Worm (Caenorhabditis elegans) whole organism, early embryonic: ENCODE measurements around the gene ZK721.4.

Experiments used
- B0310.2 ChIP-seq: sonication (generic microtip); optimal IDR thresholded peaks from 2 replicates; lab custom pipeline; 2016; ENCODE audit warnings: mild to moderate bottlenecking, missing genetic modification characterization, missing compliant biosample characterization
- F13C5.2 ChIP-seq: sonication (generic microtip); optimal IDR thresholded peaks from 2 replicates; lab custom pipeline; 2017; ENCODE audit warnings: mild to moderate bottlenecking, missing genetic modification characterization, inconsistent platforms, missing compliant biosample characterization
- ama-1 ChIP-seq: fragments of 150-350 bp; optimal IDR thresholded peaks from 2 replicates; lab custom pipeline; 2014
- ceh-13 ChIP-seq: fragments of 200-800 bp; sonication (Bioruptor generic); optimal IDR thresholded peaks from 2 replicates; lab custom pipeline; 2018; ENCODE audit warnings: mild to moderate bottlenecking, missing genetic modification characterization, missing compliant biosample characterization
- ceh-36 ChIP-seq: sonication (generic microtip); optimal IDR thresholded peaks from 2 replicates; lab custom pipeline; 2016; ENCODE audit warnings: missing genetic modification characterization, inconsistent platforms, missing compliant biosample characterization
- ets-7 ChIP-seq: sonication (generic microtip); optimal IDR thresholded peaks from 2 replicates; lab custom pipeline; 2016; ENCODE audit warnings: missing genotype, missing genetic modification characterization, missing compliant biosample characterization
- flt-1 ChIP-seq: fragments of 200-800 bp; sonication (Bioruptor generic); IDR thresholded peaks from 2 replicates; pipeline ENCODE4 v1.3.6; 2022; ENCODE audit warnings: missing genetic modification characterization, missing compliant biosample characterization
- hmbx-1 ChIP-seq: sonication (generic microtip); optimal IDR thresholded peaks from 2 replicates; lab custom pipeline; 2016; ENCODE audit warnings: mild to moderate bottlenecking, missing genetic modification characterization, missing compliant biosample characterization
- hmg-4 ChIP-seq: fragments of 200-800 bp; sonication (Bioruptor generic); optimal IDR thresholded peaks from 2 replicates; lab custom pipeline; 2018; ENCODE audit warnings: mild to moderate bottlenecking, missing genetic modification characterization, missing compliant biosample characterization
- hnd-1 ChIP-seq: sonication (generic microtip); optimal IDR thresholded peaks from 2 replicates; lab custom pipeline; 2016; ENCODE audit warnings: missing genetic modification characterization, missing compliant biosample characterization
- tbx-11 ChIP-seq: fragments of 200-800 bp; sonication (Bioruptor generic); IDR thresholded peaks from 2 replicates; pipeline ENCODE4 v1.3.6; 2022; ENCODE audit warnings: missing genetic modification characterization, missing compliant biosample characterization
- tbx-37 ChIP-seq: fragments of 200-800 bp; sonication (Bioruptor generic); conservative IDR thresholded peaks from 2 replicates; pipeline ENCODE4 v1.3.6; 2022; ENCODE audit warnings: missing genetic modification reagents, missing genetic modification characterization, missing compliant biosample characterization
- tra-4 ChIP-seq: sonication (generic microtip); optimal IDR thresholded peaks from 2 replicates; lab custom pipeline; 2017; ENCODE audit warnings: missing genetic modification characterization, missing compliant biosample characterization

DNA sequence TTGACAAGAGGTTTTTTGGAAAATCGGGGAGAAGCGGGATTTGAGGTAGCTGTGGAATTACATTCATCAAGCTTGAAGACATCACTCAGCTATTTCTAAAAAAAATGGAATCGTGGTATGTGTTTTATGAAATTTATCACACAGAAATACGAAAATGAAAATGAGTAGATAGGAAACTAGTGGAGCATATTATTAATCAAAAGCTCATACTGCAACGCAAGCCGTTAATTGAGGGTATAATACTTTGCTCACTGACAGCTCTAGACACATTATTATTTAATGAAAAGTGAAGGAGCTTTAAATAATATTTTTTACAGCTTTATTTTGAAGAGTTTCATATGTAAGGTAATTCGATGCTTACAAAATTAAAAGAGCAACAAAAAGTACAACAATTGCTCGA lies 35.8 kb upstream of the ZK721.4 start, which contains the start of gene M02D8.7:
- TF ChIP-seq hmbx-1 (tag; lab: Kevin White, UChicago): no peak
- no peak for TF ChIP-seq F13C5.2
- no peak for TF ChIP-seq ama-1 (lab: Kevin White, UChicago)
- no peak for TF ChIP-seq ets-7 (tag; lab: Kevin White, UChicago)
- TF ChIP-seq hnd-1 (tag; lab: Kevin White, UChicago): no peak
- no peak for TF ChIP-seq ceh-13 (GFP tag; lab: Kevin White, UChicago)
- TF ChIP-seq flt-1: no peak
- no peak for TF ChIP-seq B0310.2
- TF ChIP-seq tbx-11 (GFP tag; lab: Robert Waterston, UW): no peak
- TF ChIP-seq tbx-37 (GFP tag; lab: Robert Waterston, UW): no peak
- TF ChIP-seq tra-4 (tag; lab: Kevin White, UChicago): no peak
- no peak for TF ChIP-seq hmg-4 (GFP tag; lab: Kevin White, UChicago)
- TF ChIP-seq ceh-36 (tag; lab: Kevin White, UChicago): no peak
